Fruit fly (Drosophila melanogaster): ENCODE results near the gene CG42578.

dm6 chrX:20416433-20416832 lies 29.7 kb upstream of the CG42578 start, which contains the start of gene Obp19b:
- no peak for TF ChIP-seq Sox102F (GFP tag; optimal IDR thresholded peaks at IDR 0.05)
- TF ChIP-seq cyc (GFP tag; optimal IDR thresholded peaks at IDR 0.05) = no peak
- TF ChIP-seq Eip78C (GFP tag) = no peak
- TF ChIP-seq acj6 (GFP tag; optimal IDR thresholded peaks at IDR 0.05) = no peak
- TF ChIP-seq CG10631 (GFP tag; optimal IDR thresholded peaks at IDR 0.05) = no peak
- no peak for TF ChIP-seq Hr38 (GFP tag; optimal IDR thresholded peaks at IDR 0.05)
- no peak for TF ChIP-seq fd85E (GFP tag; optimal IDR thresholded peaks at IDR 0.05)
- TF ChIP-seq CG4318 (GFP tag; optimal IDR thresholded peaks at IDR 0.05) = no peak
